Fruit fly (Drosophila melanogaster) S2 (cell line): Measurements from ENCODE around the gene CG9986.

Experiments used
- CG8478 ChIP-seq: fragments of >200 bp; optimal IDR thresholded peaks from 2 replicates; lab custom pipeline; 2018
- CTCF ChIP-seq, 2 experiments: fragments of >200 bp; optimal IDR thresholded peaks; 2 replicates each; lab custom pipeline; 2018

dm6 chr3R:28588395-28589050, 17.4 kb upstream of the CG9986 start:
- TF ChIP-seq CG8478 (lab: Kevin White, UChicago) (no peak), CTCF (optimal IDR thresholded peaks at IDR 0.05; lab: Kevin White, UChicago) (no peak)
